Worm (Caenorhabditis elegans): ENCODE results near the gene sri-72.

DNA sequence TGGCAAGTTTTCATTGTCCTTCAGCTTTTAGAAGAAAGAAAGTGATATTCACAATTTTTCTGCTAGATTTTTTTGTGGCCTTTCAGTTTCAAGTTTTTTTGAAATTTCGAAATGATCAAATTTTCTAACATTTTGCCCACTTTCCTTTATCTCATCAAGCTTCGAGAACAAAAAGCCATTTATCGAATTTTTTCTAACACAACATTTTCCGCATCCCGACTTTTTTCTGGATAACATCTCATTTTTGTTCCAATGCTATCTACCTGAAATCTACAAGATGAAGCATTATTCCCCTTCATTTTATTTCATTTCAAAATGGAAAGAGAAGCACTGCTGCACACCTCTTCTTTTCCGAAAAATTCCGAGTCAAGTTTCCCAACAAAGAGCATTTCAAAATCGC is 25.0 kb upstream of the sri-72 start, which contains the start of gene ZK488.5:
- TF ChIP-seq nhr-76 (tag; optimal IDR thresholded peaks at IDR 0.05) (no peak), pha-4 (tag; optimal IDR thresholded peaks at IDR 0.05) (no peak), nhr-28 (tag; optimal IDR thresholded peaks at IDR 0.05) (no peak), lin-13 (tag; optimal IDR thresholded peaks at IDR 0.05) (no peak), unc-62 (GFP tag; optimal IDR thresholded peaks at IDR 0.05) (no peak), ces-1 (GFP tag; optimal IDR thresholded peaks at IDR 0.05) (no peak), nhr-12 (tag; optimal IDR thresholded peaks at IDR 0.05) (no peak), blmp-1 (tag; optimal IDR thresholded peaks at IDR 0.05) (no peak)
